Worm (Caenorhabditis elegans) whole organism, mixed stage, embryonic: ENCODE data around the gene B0035.21.

ENCODE experiments used
- M03D4.4 ChIP-seq: sonication (generic microtip); optimal IDR thresholded peaks from 2 replicates; lab custom pipeline; 2017; ENCODE audit warnings: mild to moderate bottlenecking, missing genetic modification characterization, missing compliant biosample characterization
- bed-3 ChIP-seq: fragments of 200-800 bp; sonication (Bioruptor generic); optimal IDR thresholded peaks from 3 replicates; lab custom pipeline; 2018; ENCODE audit warnings: mild to moderate bottlenecking, missing genetic modification characterization, moderate library complexity, missing compliant biosample characterization
- blmp-1 ChIP-seq: fragments of 150-350 bp; optimal IDR thresholded peaks from 2 replicates; lab custom pipeline; 2014; ENCODE audit warnings: missing biosample characterization, missing genetic modification characterization
- ceh-39 ChIP-seq: fragments of 150-350 bp; optimal IDR thresholded peaks from 2 replicates; lab custom pipeline; 2014; ENCODE audit warnings: missing biosample characterization, missing genetic modification characterization
- ceh-83 ChIP-seq: fragments of 200-800 bp; sonication (Bioruptor generic); optimal IDR thresholded peaks from 2 replicates; lab custom pipeline; 2018; ENCODE audit warnings: mild to moderate bottlenecking, missing genetic modification characterization, missing compliant biosample characterization
- ces-1 ChIP-seq: fragments of 150-350 bp; optimal IDR thresholded peaks from 2 replicates; lab custom pipeline; 2014; ENCODE audit warnings: missing biosample characterization, missing genetic modification reagents, missing genetic modification characterization
- elt-3 ChIP-seq: fragments of 150-350 bp; optimal IDR thresholded peaks from 2 replicates; lab custom pipeline; 2014; ENCODE audit warnings: missing biosample characterization, missing genetic modification characterization
- flh-1 ChIP-seq: fragments of 200-800 bp; sonication (Bioruptor generic); optimal IDR thresholded peaks from 2 replicates; lab custom pipeline; 2018; ENCODE audit warnings: mild to moderate bottlenecking, missing genetic modification characterization, moderate library complexity, missing compliant biosample characterization
- ham-2 ChIP-seq: fragments of 200-800 bp; sonication (Bioruptor generic); optimal IDR thresholded peaks from 2 replicates; lab custom pipeline; 2018; ENCODE audit warnings: mild to moderate bottlenecking, missing genetic modification characterization, missing compliant biosample characterization
- hlh-1 ChIP-seq: fragments of 150-350 bp; optimal IDR thresholded peaks from 2 replicates; lab custom pipeline; 2014; ENCODE audit warnings: missing biosample characterization, missing genetic modification reagents, missing genetic modification characterization
- lin-32 ChIP-seq: fragments of 200-800 bp; sonication (Bioruptor generic); optimal IDR thresholded peaks from 2 replicates; lab custom pipeline; 2018; ENCODE audit warnings: mild to moderate bottlenecking, missing genetic modification characterization, missing compliant biosample characterization
- lsy-2 ChIP-seq: fragments of 150-350 bp; optimal IDR thresholded peaks from 2 replicates; lab custom pipeline; 2014; ENCODE audit warnings: missing biosample characterization, missing genetic modification characterization
- mab-5 ChIP-seq: fragments of 150-350 bp; optimal IDR thresholded peaks from 2 replicates; lab custom pipeline; 2014; ENCODE audit warnings: missing biosample characterization, missing genetic modification characterization
- mls-2 ChIP-seq: sonication (generic microtip); optimal IDR thresholded peaks from 2 replicates; lab custom pipeline; 2016; ENCODE audit warnings: mild to moderate bottlenecking, missing genetic modification characterization, moderate library complexity, missing compliant biosample characterization
- nhr-12 ChIP-seq: fragments of 150-350 bp; optimal IDR thresholded peaks from 2 replicates; lab custom pipeline; 2014; ENCODE audit warnings: missing biosample characterization, missing genetic modification characterization
- nhr-237 ChIP-seq: fragments of 150-350 bp; optimal IDR thresholded peaks from 2 replicates; lab custom pipeline; 2014; ENCODE audit warnings: missing biosample characterization, missing genetic modification characterization
- nhr-76 ChIP-seq: sonication (generic microtip); optimal IDR thresholded peaks from 2 replicates; lab custom pipeline; 2017; ENCODE audit warnings: missing biosample characterization, missing genetic modification characterization
- pha-4 ChIP-seq: fragments of 150-350 bp; optimal IDR thresholded peaks from 2 replicates; lab custom pipeline; 2018; ENCODE audit warnings: missing biosample characterization, missing genetic modification reagents, missing genetic modification characterization
- sem-2 ChIP-seq: fragments of 200-800 bp; sonication (Bioruptor generic); optimal IDR thresholded peaks from 2 replicates; lab custom pipeline; 2018; ENCODE audit warnings: mild to moderate bottlenecking, missing genetic modification characterization, missing compliant biosample characterization
- snpc-4 ChIP-seq: fragments of 150-350 bp; optimal IDR thresholded peaks from 2 replicates; lab custom pipeline; 2014; ENCODE audit warnings: missing biosample characterization, missing genetic modification characterization
- unc-120 ChIP-seq: sonication (generic microtip); optimal IDR thresholded peaks from 2 replicates; lab custom pipeline; 2017; ENCODE audit warnings: missing genetic modification characterization, missing compliant biosample characterization; ENCODE audit not compliant: poor library complexity, severe bottlenecking
- unc-39 ChIP-seq: fragments of 150-350 bp; optimal IDR thresholded peaks from 2 replicates; lab custom pipeline; 2014; ENCODE audit warnings: missing biosample characterization, missing genetic modification characterization
- unc-62 ChIP-seq: fragments of 150-350 bp; optimal IDR thresholded peaks from 2 replicates; lab custom pipeline; 2014; ENCODE audit warnings: missing biosample characterization, missing genetic modification reagents, missing genetic modification characterization
- zip-8 ChIP-seq: fragments of 150-350 bp; optimal IDR thresholded peaks from 2 replicates; lab custom pipeline; 2014; ENCODE audit warnings: missing biosample characterization, missing genetic modification characterization
- ztf-11 ChIP-seq: fragments of 150-350 bp; optimal IDR thresholded peaks from 2 replicates; lab custom pipeline; 2014; ENCODE audit warnings: missing biosample characterization, missing genetic modification characterization

B0035.21 gene

ce11 chrIV:11353946-11354458, 26.9 kb downstream of the B0035.21 start, which contains the start of gene T01G1.2:
TSS of gene T01G1.2 (plus strand) at chrIV:11354408.
- no peak for TF ChIP-seq ztf-11 (tag; lab: Kevin White, UChicago)
- peak; percentile 55 for TF ChIP-seq unc-62 (GFP tag; lab: Kevin White, UChicago)
- TF ChIP-seq unc-120 (tag; lab: Kevin White, UChicago): peak; percentile 83

- no peak for TF ChIP-seq ham-2
- no peak for TF ChIP-seq blmp-1 (tag; lab: Kevin White, UChicago)
- no peak for TF ChIP-seq zip-8 (tag; lab: Kevin White, UChicago)
- no peak for TF ChIP-seq nhr-12 (tag; lab: Kevin White, UChicago)
- TF ChIP-seq sem-2 (GFP tag; lab: Kevin White, UChicago): no peak
- no peak for TF ChIP-seq nhr-76 (tag; lab: Kevin White, UChicago)
- no peak for TF ChIP-seq snpc-4 (tag; lab: Kevin White, UChicago)
- no peak for TF ChIP-seq mls-2
- no peak for TF ChIP-seq pha-4 (tag; lab: Kevin White, UChicago)
- TF ChIP-seq nhr-237: no peak
- no peak for TF ChIP-seq ceh-83 (GFP tag; lab: Kevin White, UChicago)
- TF ChIP-seq M03D4.4 (tag; lab: Kevin White, UChicago): no peak
- no peak for TF ChIP-seq elt-3 (tag; lab: Kevin White, UChicago)
- no peak for TF ChIP-seq bed-3 (GFP tag; lab: Kevin White, UChicago)
- no peak for TF ChIP-seq flh-1
Measured at ce11 chrIV:11359769-11360168, 32.7 kb downstream of the B0035.21 start, which contains the start of gene klp-12. TSS of gene klp-12 (minus strand) at chrIV:11359869.

- TF ChIP-seq M03D4.4 (tag; lab: Kevin White, UChicago) (no peak), nhr-76 (tag; lab: Kevin White, UChicago) (no peak), zip-8 (tag; lab: Kevin White, UChicago) (no peak), lsy-2 (tag; lab: Kevin White, UChicago) (no peak), ceh-83 (GFP tag; lab: Kevin White, UChicago) (no peak), unc-120 (tag; lab: Kevin White, UChicago) (no peak), ztf-11 (tag; lab: Kevin White, UChicago) (no peak), unc-39 (tag; lab: Kevin White, UChicago) (no peak), pha-4 (tag; lab: Kevin White, UChicago) (no peak)
Measured at ce11 chrIV:11361409-11361808, 34.3 kb downstream of the B0035.21 start, which contains the start of gene T01G1.4. TSS of gene T01G1.4 (minus strand) at chrIV:11361509.

ce11 chrIV:11363806-11364562, 36.9 kb downstream of the B0035.21 start:
- TF ChIP-seq ham-2 (peak; percentile 59), blmp-1 (tag; lab: Kevin White, UChicago) (no peak), ces-1 (peak; percentile 35)

ce11 chrIV:11371645-11372044, 44.6 kb downstream of the B0035.21 start, which contains the start of gene sec-31:
TSS of gene sec-31 (minus strand) at chrIV:11371792.
- no peak for TF ChIP-seq ceh-39 (tag; lab: Kevin White, UChicago)
- no peak for TF ChIP-seq nhr-237
- no peak for TF ChIP-seq snpc-4 (tag; lab: Kevin White, UChicago)
- no peak for TF ChIP-seq ces-1
- no peak for TF ChIP-seq elt-3 (tag; lab: Kevin White, UChicago)
- no peak for TF ChIP-seq lsy-2 (tag; lab: Kevin White, UChicago)
- peak; percentile 77 for TF ChIP-seq hlh-1 (tag; lab: Kevin White, UChicago)
- no peak for TF ChIP-seq ztf-11 (tag; lab: Kevin White, UChicago)
- TF ChIP-seq, all 35 proteins: peak for 1

- no peak for TF ChIP-seq nhr-12 (tag; lab: Kevin White, UChicago)
- no peak for TF ChIP-seq ham-2
- no peak for TF ChIP-seq ztf-11 (tag; lab: Kevin White, UChicago)
Measured at ce11 chrIV:11372366-11372997, 45.4 kb downstream of the B0035.21 start, which contains the start of gene cbd-1. TSS of gene cbd-1 (plus strand) at chrIV:11372991.

- TF ChIP-seq mab-5 (tag; lab: Kevin White, UChicago) (no peak), lin-32 (GFP tag; lab: Kevin White, UChicago) (no peak)
Measured at ce11 chrIV:11375713-11376112, 48.7 kb downstream of the B0035.21 start.
